Worm (Caenorhabditis elegans): ENCODE results near the gene math-9.

Gene math-9

DNA sequence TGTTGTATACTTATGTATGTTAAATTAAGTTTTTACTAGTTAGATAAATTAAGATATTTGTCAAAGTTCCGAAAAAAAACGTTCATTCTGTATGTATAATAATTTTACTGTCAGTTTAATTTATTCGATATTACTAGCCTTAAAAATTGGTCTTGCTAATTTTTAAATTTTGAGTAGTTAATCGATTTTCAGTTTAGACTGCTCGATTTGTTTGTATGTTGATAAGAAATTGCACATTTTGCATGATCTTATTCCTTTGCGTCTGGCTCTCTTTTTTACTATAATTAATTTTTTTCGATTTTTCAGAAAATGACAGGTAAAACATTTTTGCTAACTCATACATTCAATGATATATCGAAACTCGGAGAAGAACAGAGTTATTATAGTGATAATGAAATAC is 9.4 kb upstream of the math-9 start, which contains the start of gene math-24:
math-24 (plus strand) TSS at position 301 of the 400 bp plus-strand sequence.
- no peak for TF ChIP-seq B0336.3 (GFP tag; IDR thresholded peaks at IDR 0.05)
- no peak for TF ChIP-seq cebp-1 (GFP tag; IDR thresholded peaks at IDR 0.05)
- no peak for TF ChIP-seq cebp-1 (tag; optimal IDR thresholded peaks at IDR 0.05)
- TF ChIP-seq aptf-3 (GFP tag; IDR thresholded peaks at IDR 0.05) = no peak
- no peak for TF ChIP-seq snpc-3.4 (tag; optimal IDR thresholded peaks at IDR 0.05)
- no peak for TF ChIP-seq athp-1 (tag; optimal IDR thresholded peaks at IDR 0.05)
- TF ChIP-seq snpc-1.3 (tag; optimal IDR thresholded peaks at IDR 0.05; ENCODE audit: insufficient read depth) = no peak
- TF ChIP-seq nhr-120 (GFP tag; IDR thresholded peaks at IDR 0.05) = no peak
- no peak for TF ChIP-seq ama-1 (optimal IDR thresholded peaks at IDR 0.05)
- no peak for TF ChIP-seq ama-1 (GFP tag; optimal IDR thresholded peaks at IDR 0.05)
- TF ChIP-seq tlf-1 (GFP tag; optimal IDR thresholded peaks at IDR 0.05) = no peak
- TF ChIP-seq B0035.1 (tag; optimal IDR thresholded peaks at IDR 0.05) = no peak
- no peak for TF ChIP-seq hsf-1 (GFP tag; IDR thresholded peaks at IDR 0.05)
- no peak for TF ChIP-seq zfh-2 (GFP tag; conservative IDR thresholded peaks at IDR 0.05)
- TF ChIP-seq F49E8.2 (tag; optimal IDR thresholded peaks at IDR 0.05; ENCODE audit: insufficient read depth) = no peak
- no peak for TF ChIP-seq K11D2.4 (GFP tag; IDR thresholded peaks at IDR 0.05)
- no peak for TF ChIP-seq nfya-2 (GFP tag; IDR thresholded peaks at IDR 0.05)
- no peak for TF ChIP-seq lin-35 (GFP tag; optimal IDR thresholded peaks at IDR 0.05)
- TF ChIP-seq fkh-3 (tag; optimal IDR thresholded peaks at IDR 0.05) = no peak
- TF ChIP-seq somi-1 (GFP tag; optimal IDR thresholded peaks at IDR 0.05) = no peak
- no peak for TF ChIP-seq ZK185.1 (tag; optimal IDR thresholded peaks at IDR 0.05; ENCODE audit: poor library complexity, severe bottlenecking)
- TF ChIP-seq K12H6.12 (tag; optimal IDR thresholded peaks at IDR 0.05) = no peak

DNA sequence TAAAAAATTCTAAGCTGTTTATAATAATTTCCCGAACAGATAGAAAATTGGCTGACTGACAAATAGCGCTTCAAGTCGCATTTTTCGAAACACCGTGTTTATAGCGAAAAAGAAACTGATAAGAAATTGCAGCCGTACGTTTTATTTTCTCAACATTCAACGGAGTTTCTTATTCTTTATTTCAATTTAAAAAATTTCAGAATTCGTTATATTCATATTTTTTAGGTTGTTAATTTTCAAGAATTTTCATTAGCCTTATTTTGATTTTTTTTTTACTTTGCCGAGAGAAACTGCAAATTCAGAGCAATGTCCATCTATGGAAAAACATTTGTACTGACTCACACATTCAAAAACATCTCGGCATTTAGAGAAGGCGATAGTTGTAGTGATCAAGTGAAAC is 7.4 kb upstream of the math-9 start, which contains the start of gene C46F9.6:
C46F9.6 (plus strand) TSS at position 301 of the 400 bp plus-strand sequence.
- TF ChIP-seq ets-4 (GFP tag; optimal IDR thresholded peaks at IDR 0.05) (no peak), hlh-12 (tag; optimal IDR thresholded peaks at IDR 0.05) (no peak)

DNA sequence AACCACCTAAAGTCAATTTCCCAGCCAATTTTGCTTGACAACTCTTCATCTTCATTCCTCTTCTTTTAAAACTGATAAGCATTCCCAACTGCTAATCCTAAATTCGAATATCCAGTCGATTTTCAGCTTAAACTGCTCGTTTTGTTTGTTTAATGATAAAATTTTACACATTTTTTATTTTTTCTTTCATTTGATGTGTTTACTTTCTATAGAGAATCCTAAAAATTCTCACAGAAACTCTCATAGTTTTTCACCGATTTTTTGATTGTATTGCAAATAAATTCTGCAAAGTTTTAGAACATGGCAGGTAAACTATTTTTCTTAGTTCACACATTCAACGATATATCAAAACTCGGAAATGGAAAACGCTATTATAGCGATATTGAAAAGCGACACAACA is 5.2 kb upstream of the math-9 start, which contains the start of gene math-25:
math-25 (plus strand) TSS at position 301 of the 400 bp plus-strand sequence.
- TF ChIP-seq rpc-1 (optimal IDR thresholded peaks at IDR 0.05) (no peak), rpc-1 (tag; optimal IDR thresholded peaks at IDR 0.05) (no peak), chd-7 (tag; optimal IDR thresholded peaks at IDR 0.05) (no peak), F39B2.1 (GFP tag; IDR thresholded peaks at IDR 0.05) (no peak), madf-6 (GFP tag; IDR thresholded peaks at IDR 0.05) (no peak), athp-1 (tag; optimal IDR thresholded peaks at IDR 0.05) (no peak), nhr-80 (tag; optimal IDR thresholded peaks at IDR 0.05) (no peak), tlf-1 (GFP tag; optimal IDR thresholded peaks at IDR 0.05) (no peak), tbp1 (GFP tag; optimal IDR thresholded peaks at IDR 0.05) (no peak), nfyb-1 (GFP tag; IDR thresholded peaks at IDR 0.05) (no peak), ets-4 (GFP tag; optimal IDR thresholded peaks at IDR 0.05) (no peak)

DNA sequence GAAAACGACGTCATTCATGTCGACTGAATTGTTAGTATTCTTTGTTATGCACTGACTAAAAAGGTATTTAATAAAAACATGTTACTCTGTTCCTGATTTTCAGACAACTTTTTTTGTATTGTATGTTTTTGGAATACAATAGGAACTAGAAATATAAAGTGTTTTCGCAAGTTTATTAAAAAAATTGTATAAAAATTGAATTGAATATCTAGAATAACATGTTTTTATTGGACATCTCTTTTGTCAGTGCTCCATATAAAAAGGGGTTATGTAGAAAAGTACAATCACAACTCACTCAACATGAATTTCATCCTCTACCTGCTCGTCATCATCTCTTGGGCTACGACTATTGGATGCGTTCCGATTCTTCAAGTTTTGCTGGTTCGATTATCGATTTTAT is 4.7 kb upstream of the math-9 start, which contains the start of gene C46F9.5:
C46F9.5 (plus strand) TSS at position 301 of the 400 bp plus-strand sequence.
- TF ChIP-seq nhr-120 (GFP tag; IDR thresholded peaks at IDR 0.05) (no peak), ztf-26 (tag; optimal IDR thresholded peaks at IDR 0.05) (no peak), ceh-40 (GFP tag; IDR thresholded peaks at IDR 0.05) (no peak), chd-7 (tag; optimal IDR thresholded peaks at IDR 0.05) (no peak), F57A8.1 (GFP tag; optimal IDR thresholded peaks at IDR 0.05) (no peak), nhr-80 (tag; optimal IDR thresholded peaks at IDR 0.05) (no peak), ztf-28 (GFP tag; IDR thresholded peaks at IDR 0.05) (no peak), akir-1 (GFP tag; optimal IDR thresholded peaks at IDR 0.05) (no peak), nhr-90 (tag; optimal IDR thresholded peaks at IDR 0.05) (no peak), mel-28 (tag; optimal IDR thresholded peaks at IDR 0.05; ENCODE audit: borderline replicate concordance) (no peak), F37B4.10 (GFP tag; IDR thresholded peaks at IDR 0.05) (no peak)

All from whole organism, young adult.